Worm (Caenorhabditis elegans): ENCODE results near the gene F16G10.10.

F16G10.10 gene

DNA sequence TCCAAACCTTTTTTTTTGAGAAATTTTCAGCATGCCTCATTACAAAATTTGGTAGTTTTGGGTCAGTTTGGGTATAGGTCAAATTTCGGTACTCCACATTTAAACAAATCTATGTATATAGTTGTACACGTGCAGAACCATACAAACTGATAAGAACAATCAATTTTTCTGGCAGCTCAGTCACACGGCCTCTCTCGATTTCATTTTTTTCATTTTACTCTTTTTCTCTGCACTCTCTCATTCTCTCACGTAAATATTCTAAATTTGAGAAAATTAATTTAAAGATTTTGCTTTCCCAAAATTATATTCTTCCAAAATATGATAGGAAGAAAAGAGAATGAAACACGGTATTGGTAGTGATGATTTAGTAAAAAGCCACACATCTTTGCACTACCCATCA lies 30.4 kb upstream of the F16G10.10 start (continued):
- peak; percentile 47 for TF ChIP-seq hlh-11 (tag; optimal IDR thresholded peaks at IDR 0.05)

DNA sequence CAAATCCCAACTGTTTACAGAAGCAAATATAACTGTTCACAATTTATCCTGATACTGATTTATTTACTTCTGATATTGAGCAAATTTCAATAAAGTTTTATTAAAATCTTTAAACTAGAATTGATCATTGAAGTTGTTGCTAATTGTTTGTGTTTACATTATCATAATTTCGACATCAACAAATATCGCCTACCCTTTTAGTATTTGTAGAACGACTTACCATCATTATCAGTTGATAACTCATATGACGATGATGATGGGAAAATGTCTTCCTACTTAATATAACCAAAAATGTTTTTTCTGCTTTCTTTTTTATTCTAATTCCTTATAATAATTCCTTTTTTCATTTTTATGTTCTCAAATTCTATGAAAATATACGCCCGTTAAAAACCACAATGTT lies 29.9 kb upstream of the F16G10.10 start:
- TF ChIP-seq nhr-77 (tag; optimal IDR thresholded peaks at IDR 0.05), result no peak
- peak; percentile 22 for TF ChIP-seq dve-1 (tag; optimal IDR thresholded peaks at IDR 0.05; ENCODE audit: insufficient read depth)
- no peak for TF ChIP-seq lin-38 (GFP tag; IDR thresholded peaks at IDR 0.05)
- no peak for TF ChIP-seq lir-3 (tag; optimal IDR thresholded peaks at IDR 0.05)
- TF ChIP-seq snpc-4 (tag; optimal IDR thresholded peaks at IDR 0.05), result no peak
- TF ChIP-seq F37D6.2 (tag; optimal IDR thresholded peaks at IDR 0.05), result no peak
- no peak for TF ChIP-seq cey-2 (tag; optimal IDR thresholded peaks at IDR 0.05; ENCODE audit: borderline replicate concordance, insufficient read depth)
- no peak for TF ChIP-seq daf-12 (tag; optimal IDR thresholded peaks at IDR 0.05)
- no peak for TF ChIP-seq lin-15B (tag; optimal IDR thresholded peaks at IDR 0.05)
- TF ChIP-seq nhr-111 (GFP tag; optimal IDR thresholded peaks at IDR 0.05), result no peak
- no peak for TF ChIP-seq fkh-10 (GFP tag; optimal IDR thresholded peaks at IDR 0.05)
- no peak for TF ChIP-seq nhr-41 (GFP tag; IDR thresholded peaks at IDR 0.05)
- TF ChIP-seq zip-11 (GFP tag; IDR thresholded peaks at IDR 0.05), result no peak
- no peak for TF ChIP-seq fos-1 (tag; optimal IDR thresholded peaks at IDR 0.05)
- TF ChIP-seq lsy-2 (tag; optimal IDR thresholded peaks at IDR 0.05), result peak in 1 of 2 experiments; percentile 44
- TF ChIP-seq mdt-29 (GFP tag; IDR thresholded peaks at IDR 0.05), result no peak
- TF ChIP-seq zfp-3 (GFP tag; conservative IDR thresholded peaks at IDR 0.05), result no peak
- no peak for TF ChIP-seq Y48G9A.11 (GFP tag; IDR thresholded peaks at IDR 0.05)
- TF ChIP-seq D1046.2 (GFP tag; IDR thresholded peaks at IDR 0.05), result no peak
- peak; percentile 7 for TF ChIP-seq hlh-30 (tag; optimal IDR thresholded peaks at IDR 0.05; ENCODE audit: insufficient read depth)
- no peak for TF ChIP-seq jun-1 (tag; optimal IDR thresholded peaks at IDR 0.05)
- no peak for TF ChIP-seq zfp-2 (tag; optimal IDR thresholded peaks at IDR 0.05)
- no peak for TF ChIP-seq gei-8 (GFP tag; optimal IDR thresholded peaks at IDR 0.05)
- no peak for TF ChIP-seq T20F7.1 (GFP tag; optimal IDR thresholded peaks at IDR 0.05)
- peak; percentile 53 for TF ChIP-seq mep-1 (tag; optimal IDR thresholded peaks at IDR 0.05)
- no peak for TF ChIP-seq nhr-11 (tag; optimal IDR thresholded peaks at IDR 0.05)
- TF ChIP-seq R02D3.7 (tag; optimal IDR thresholded peaks at IDR 0.05), result no peak
- TF ChIP-seq egl-27 (tag; optimal IDR thresholded peaks at IDR 0.05), result no peak
- no peak for TF ChIP-seq lin-39 (tag; optimal IDR thresholded peaks at IDR 0.05)
- no peak for TF ChIP-seq Y5F2A.4 (GFP tag; optimal IDR thresholded peaks at IDR 0.05)
- TF ChIP-seq php-3 (GFP tag; IDR thresholded peaks at IDR 0.05), result no peak
- TF ChIP-seq egl-43 (GFP tag; IDR thresholded peaks at IDR 0.05), result no peak
- TF ChIP-seq F44E2.7 (GFP tag; IDR thresholded peaks at IDR 0.05), result no peak
- no peak for TF ChIP-seq snpc-1.2 (GFP tag; IDR thresholded peaks at IDR 0.05)
- TF ChIP-seq madf-9 (GFP tag; conservative IDR thresholded peaks at IDR 0.05), result no peak
- TF ChIP-seq ces-1 (GFP tag; optimal IDR thresholded peaks at IDR 0.05), result no peak
- no peak for TF ChIP-seq nhr-76 (tag; optimal IDR thresholded peaks at IDR 0.05)
- TF ChIP-seq attf-4 (tag; optimal IDR thresholded peaks at IDR 0.05), result no peak
- TF ChIP-seq dmd-9 (GFP tag; IDR thresholded peaks at IDR 0.05), result no peak
- TF ChIP-seq ztf-7 (tag; optimal IDR thresholded peaks at IDR 0.05), result peak; percentile 96
- TF ChIP-seq daf-16 (GFP tag; optimal IDR thresholded peaks at IDR 0.05), result no peak
- TF ChIP-seq daf-16 (tag; optimal IDR thresholded peaks at IDR 0.05), result peak; percentile 99
- TF ChIP-seq ZK546.5 (tag; optimal IDR thresholded peaks at IDR 0.05), result no peak
- no peak for TF ChIP-seq nhr-42 (GFP tag; IDR thresholded peaks at IDR 0.05)
- no peak for TF ChIP-seq hmg-1.1 (GFP tag; IDR thresholded peaks at IDR 0.05)
- no peak for TF ChIP-seq ceh-82 (tag; optimal IDR thresholded peaks at IDR 0.05)
- no peak for TF ChIP-seq nhr-25 (tag; optimal IDR thresholded peaks at IDR 0.05; ENCODE audit: borderline replicate concordance, insufficient read depth)
- TF ChIP-seq Y105C5A.15 (GFP tag; IDR thresholded peaks at IDR 0.05), result no peak
- TF ChIP-seq mdl-1 (tag; optimal IDR thresholded peaks at IDR 0.05), result no peak
- no peak for TF ChIP-seq spr-1 (tag; optimal IDR thresholded peaks at IDR 0.05)
